Fruit fly (Drosophila melanogaster) whole organism, embryonic: ENCODE results near the gene dsx.
A peak's percentile ranks its signal among the peaks of the same experiment; 100 is the strongest.

Source experiments
- Adf1 ChIP-seq: fragments of 200-800 bp; sonication (Bioruptor generic); IDR thresholded peaks from 2 replicates; pipeline ENCODE4 v1.3.6; 2022; ENCODE audit warnings: missing biosample characterization, missing genetic modification characterization
- CG12769 ChIP-seq: fragments of 200-800 bp; sonication (Bioruptor generic); optimal IDR thresholded peaks from 2 replicates; lab custom pipeline; 2019; ENCODE audit warnings: missing biosample characterization, mild to moderate bottlenecking, missing genetic modification characterization, moderate library complexity
- CG13287 ChIP-seq: fragments of 200-800 bp; sonication (Bioruptor generic); IDR thresholded peaks from 2 replicates; pipeline ENCODE4 v1.3.6; 2022; ENCODE audit warnings: missing biosample characterization, missing genetic modification characterization; ENCODE audit not compliant: partially characterized antibody
- CG13624 ChIP-seq: fragments of 200-800 bp; sonication (Bioruptor generic); optimal IDR thresholded peaks from 2 replicates; lab custom pipeline; 2016; ENCODE audit warnings: missing biosample characterization, missing genetic modification characterization
- CG13894 ChIP-seq: fragments of 200-800 bp; sonication (Bioruptor generic); optimal IDR thresholded peaks from 3 replicates; lab custom pipeline; 2018; ENCODE audit warnings: missing biosample characterization, mild to moderate bottlenecking, missing genetic modification characterization, moderate library complexity
- CG15479 ChIP-seq: fragments of 200-800 bp; sonication (Bioruptor generic); optimal IDR thresholded peaks from 3 replicates; lab custom pipeline; 2019; ENCODE audit warnings: missing biosample characterization, mild to moderate bottlenecking, missing genetic modification characterization, moderate library complexity
- CG18011 ChIP-seq: fragments of 200-800 bp; sonication (Bioruptor generic); optimal IDR thresholded peaks from 2 replicates; lab custom pipeline; 2017; ENCODE audit warnings: missing biosample characterization, missing genetic modification characterization, mild to moderate bottlenecking, moderate library complexity, missing genotype
- CG1832 ChIP-seq: fragments of 200-800 bp; sonication (Bioruptor generic); optimal IDR thresholded peaks from 2 replicates; lab custom pipeline; 2017; ENCODE audit warnings: missing biosample characterization, mild to moderate bottlenecking, missing genetic modification characterization, inconsistent platforms
- CG2120 ChIP-seq: fragments of 200-800 bp; sonication (Bioruptor generic); optimal IDR thresholded peaks from 3 replicates; lab custom pipeline; 2016; ENCODE audit warnings: missing biosample characterization, missing genetic modification characterization
- CG32532 ChIP-seq: fragments of 200-800 bp; sonication (Bioruptor generic); IDR thresholded peaks from 2 replicates; pipeline ENCODE4 v1.3.6; 2022; ENCODE audit warnings: missing biosample characterization, missing genetic modification characterization
- CG32772 ChIP-seq: fragments of 200-800 bp; sonication (Bioruptor generic); IDR thresholded peaks from 2 replicates; pipeline ENCODE4 v1.3.6; 2022; ENCODE audit warnings: missing biosample characterization, missing genetic modification characterization
- CG34224 ChIP-seq: fragments of 200-800 bp; sonication (Bioruptor generic); IDR thresholded peaks from 3 replicates; pipeline ENCODE4 v1.3.6; 2022; ENCODE audit warnings: missing biosample characterization, missing genetic modification characterization; ENCODE audit not compliant: partially characterized antibody
- CG34422 ChIP-seq: fragments of 200-800 bp; sonication (Bioruptor generic); IDR thresholded peaks from 3 replicates; pipeline ENCODE4 v1.3.6; 2022; ENCODE audit warnings: missing biosample characterization, missing genetic modification characterization
- CG4820 ChIP-seq: fragments of 200-800 bp; sonication (Bioruptor generic); optimal IDR thresholded peaks from 3 replicates; lab custom pipeline; 2016; ENCODE audit warnings: missing biosample characterization, missing genetic modification characterization
- CG6854 ChIP-seq: fragments of 200-800 bp; sonication (Bioruptor generic); optimal IDR thresholded peaks from 3 replicates; lab custom pipeline; 2017; ENCODE audit warnings: missing biosample characterization, mild to moderate bottlenecking, missing genetic modification characterization
- CG7963 ChIP-seq: fragments of 200-800 bp; sonication (Bioruptor generic); IDR thresholded peaks from 3 replicates; pipeline ENCODE4 v1.3.6; 2022; ENCODE audit warnings: missing biosample characterization, missing genetic modification characterization; ENCODE audit not compliant: partially characterized antibody
- CG8359 ChIP-seq: fragments of 200-800 bp; sonication (Bioruptor generic); optimal IDR thresholded peaks from 2 replicates; lab custom pipeline; 2017; ENCODE audit warnings: missing biosample characterization, mild to moderate bottlenecking, missing genetic modification characterization, borderline replicate concordance
- CG9215 ChIP-seq: fragments of 200-800 bp; sonication (Bioruptor generic); IDR thresholded peaks from 2 replicates; pipeline ENCODE4 v1.3.6; 2022; ENCODE audit warnings: missing biosample characterization, missing genetic modification characterization
- Deaf1 ChIP-seq: fragments of 200-800 bp; optimal IDR thresholded peaks from 3 replicates; lab custom pipeline; 2019; ENCODE audit warnings: missing biosample characterization, mild to moderate bottlenecking, missing genetic modification characterization, moderate library complexity
- Dll ChIP-seq: fragments of 200-800 bp; sonication (Bioruptor generic); IDR thresholded peaks from 4 replicates; pipeline ENCODE4 v1.3.6; 2022; ENCODE audit warnings: missing biosample characterization, missing genetic modification characterization; ENCODE audit not compliant: partially characterized antibody
- E2f2 ChIP-seq: fragments of 200-800 bp; sonication (Bioruptor generic); IDR thresholded peaks from 2 replicates; pipeline ENCODE4 v1.3.6; 2022; ENCODE audit warnings: missing biosample characterization, missing genetic modification characterization
- Jarid2 ChIP-seq: fragments of 200-800 bp; sonication (Bioruptor generic); optimal IDR thresholded peaks from 3 replicates; lab custom pipeline; 2017; ENCODE audit warnings: mild to moderate bottlenecking, missing biosample characterization, missing genetic modification reagents, missing genetic modification characterization
- Lpt ChIP-seq: fragments of >200 bp; optimal IDR thresholded peaks from 2 replicates; lab custom pipeline; 2018; ENCODE audit warnings: missing biosample characterization, missing genetic modification characterization
- Med ChIP-seq: fragments of 200-800 bp; sonication (Bioruptor generic); peaks from one replicate; lab custom pipeline; 2016; ENCODE audit warnings: missing biosample characterization, missing genetic modification characterization, mild to moderate bottlenecking, inconsistent platforms, moderate library complexity
- NFAT ChIP-seq: fragments of 200-800 bp; sonication (Bioruptor generic); IDR thresholded peaks from 2 replicates; pipeline ENCODE4 v1.3.6; 2022; ENCODE audit warnings: missing biosample characterization, missing genetic modification characterization
- Optix ChIP-seq: fragments of 200-800 bp; sonication (Bioruptor generic); IDR thresholded peaks from 3 replicates; pipeline ENCODE4 v1.3.6; 2022; ENCODE audit warnings: missing biosample characterization, missing genetic modification characterization
- PHDP ChIP-seq: fragments of 200-800 bp; sonication (Bioruptor generic); optimal IDR thresholded peaks from 3 replicates; lab custom pipeline; 2018; ENCODE audit warnings: missing biosample characterization, mild to moderate bottlenecking, missing genetic modification characterization, moderate library complexity
- Poxn ChIP-seq: fragments of 200-800 bp; sonication (Bioruptor generic); IDR thresholded peaks from 2 replicates; pipeline ENCODE4 v1.3.6; 2022; ENCODE audit warnings: missing biosample characterization, missing genetic modification characterization
- Side ChIP-seq: fragments of 200-800 bp; sonication (Bioruptor generic); optimal IDR thresholded peaks from 2 replicates; lab custom pipeline; 2016; ENCODE audit warnings: missing biosample characterization, missing genetic modification characterization
- Trl ChIP-seq, 3 experiments: fragments of >200 bp in 2 of 3; fragments of 200-800 bp in 1 of 3; sonication (Bioruptor generic) in 1 of 3; optimal IDR thresholded peaks; 2 replicates in 1 of 3; 3 replicates in 2 of 3; lab custom pipeline; 2016 to 2017; ENCODE audit warnings: missing biosample characterization in 1 of 3, missing genetic modification characterization in 1 of 3
- ase ChIP-seq: fragments of 200-800 bp; sonication (Bioruptor generic); IDR thresholded peaks from 3 replicates; pipeline ENCODE4 v1.3.6; 2022; ENCODE audit warnings: missing biosample characterization, missing genetic modification characterization
- bcd ChIP-seq: fragments of 200-800 bp; sonication (Bioruptor generic); optimal IDR thresholded peaks from 2 replicates; lab custom pipeline; 2017; ENCODE audit warnings: missing biosample characterization, mild to moderate bottlenecking, missing genetic modification characterization
- bigmax ChIP-seq: fragments of 200-800 bp; sonication (Bioruptor generic); optimal IDR thresholded peaks from 2 replicates; lab custom pipeline; 2018; ENCODE audit warnings: missing biosample characterization, mild to moderate bottlenecking, missing genetic modification characterization
- chinmo ChIP-seq: fragments of 200-800 bp; sonication (Bioruptor generic); IDR thresholded peaks from 4 replicates; pipeline ENCODE4 v1.3.6; 2022; ENCODE audit warnings: missing biosample characterization, missing genetic modification characterization; ENCODE audit not compliant: partially characterized antibody
- chm ChIP-seq: fragments of 200-800 bp; sonication (Bioruptor generic); IDR thresholded peaks from 2 replicates; pipeline ENCODE4 v1.3.6; 2022; ENCODE audit warnings: missing biosample characterization, missing genetic modification characterization
- ci ChIP-seq: fragments of 200-800 bp; sonication (Bioruptor generic); IDR thresholded peaks from 3 replicates; pipeline ENCODE4 v1.3.6; 2022; ENCODE audit warnings: missing biosample characterization, missing genetic modification characterization
- eve ChIP-seq, 2 experiments: fragments of >200 bp; optimal IDR thresholded peaks; 2 replicates each; lab custom pipeline; 2017; ENCODE audit warnings: missing biosample characterization in 2 of 2, missing genetic modification characterization in 2 of 2
- jigr1 ChIP-seq: fragments of 200-800 bp; sonication (Bioruptor generic); IDR thresholded peaks from 3 replicates; pipeline ENCODE4 v1.3.6; 2022; ENCODE audit warnings: missing biosample characterization, missing genetic modification characterization
- kah ChIP-seq: fragments of 200-800 bp; sonication (Bioruptor generic); optimal IDR thresholded peaks from 2 replicates; lab custom pipeline; 2018; ENCODE audit warnings: missing biosample characterization, mild to moderate bottlenecking, missing genetic modification characterization
- lab ChIP-seq: fragments of 200-800 bp; sonication (Bioruptor generic); optimal IDR thresholded peaks from 3 replicates; lab custom pipeline; 2017; ENCODE audit warnings: missing biosample characterization, missing genetic modification characterization, mild to moderate bottlenecking, moderate library complexity, missing genetic modification reagents
- pros ChIP-seq: fragments of 200-800 bp; sonication (Bioruptor generic); optimal IDR thresholded peaks from 3 replicates; lab custom pipeline; 2019; ENCODE audit warnings: missing biosample characterization, mild to moderate bottlenecking, missing genetic modification characterization, moderate library complexity
- scrt ChIP-seq: fragments of 200-800 bp; sonication (Bioruptor generic); optimal IDR thresholded peaks from 2 replicates; lab custom pipeline; 2018; ENCODE audit warnings: missing biosample characterization, mild to moderate bottlenecking, missing genetic modification characterization, moderate library complexity
- sisA ChIP-seq: fragments of 200-800 bp; sonication (Bioruptor generic); IDR thresholded peaks from 2 replicates; pipeline ENCODE4 v1.3.6; 2022; ENCODE audit warnings: missing biosample characterization, missing genetic modification characterization
- slbo ChIP-seq: fragments of 200-800 bp; sonication (Bioruptor generic); IDR thresholded peaks from 2 replicates; pipeline ENCODE4 v1.3.6; 2022; ENCODE audit warnings: missing biosample characterization, missing genetic modification characterization
- slp2 ChIP-seq: fragments of 200-800 bp; sonication (Bioruptor generic); optimal IDR thresholded peaks from 2 replicates; lab custom pipeline; 2016; ENCODE audit warnings: missing biosample characterization, missing genetic modification characterization
- so ChIP-seq: fragments of 200-800 bp; sonication (Bioruptor generic); IDR thresholded peaks from 3 replicates; pipeline ENCODE4 v1.3.6; 2022; ENCODE audit warnings: missing biosample characterization, missing genetic modification characterization
- sr ChIP-seq: fragments of 200-800 bp; sonication (Bioruptor generic); IDR thresholded peaks from 3 replicates; pipeline ENCODE4 v1.3.6; 2022; ENCODE audit warnings: missing biosample characterization, missing genetic modification characterization
- stc ChIP-seq: fragments of 200-800 bp; sonication (Bioruptor generic); IDR thresholded peaks from 2 replicates; pipeline ENCODE4 v1.3.6; 2022; ENCODE audit warnings: missing biosample characterization, missing genetic modification characterization
- vvl ChIP-seq: fragments of 200-800 bp; sonication (Bioruptor generic); IDR thresholded peaks from 2 replicates; pipeline ENCODE4 v1.3.6; 2022; ENCODE audit warnings: missing biosample characterization, missing genetic modification characterization

Gene dsx

dm6 chr3R:7998778-7999177 is 31.6 kb upstream of the dsx start:
- TF ChIP-seq Optix (no peak), Med (peak; percentile 27), sisA (GFP tag; lab: Robert Waterston, UW) (no peak), CG4820 (no peak), bcd (GFP tag; lab: Kevin White, UChicago) (no peak), Lpt (GFP tag; lab: Kevin White, UChicago) (no peak), CG13894 (tag; lab: Kevin White, UChicago) (peak; percentile 69), PHDP (no peak), pros (GFP tag; lab: Kevin White, UChicago) (peak; percentile 57), CG32772 (GFP tag; lab: Robert Waterston, UW) (no peak), ase (GFP tag; lab: Robert Waterston, UW) (no peak), CG34224 (GFP tag; lab: Robert Waterston, UW) (no peak), CG34422 (GFP tag; lab: Robert Waterston, UW) (no peak), Poxn (GFP tag; lab: Robert Waterston, UW) (no peak), CG15479 (GFP tag; lab: Kevin White, UChicago) (no peak), CG7963 (GFP tag; lab: Robert Waterston, UW) (no peak), slp2 (GFP tag; lab: Kevin White, UChicago) (no peak), eve (GFP tag; optimal IDR thresholded peaks at IDR 0.05; lab: Kevin White, UChicago) (no peak), CG12769 (peak; percentile 57), CG18011 (GFP tag; lab: Kevin White, UChicago) (no peak), CG2120 (GFP tag; lab: Kevin White, UChicago) (no peak), chm (GFP tag; lab: Robert Waterston, UW) (no peak), Deaf1 (tag; lab: Kevin White, UChicago) (peak; percentile 20), scrt (no peak)

- TF ChIP-seq bigmax (GFP tag; lab: Kevin White, UChicago), result no peak
- TF ChIP-seq slbo (GFP tag; lab: Robert Waterston, UW), result peak; percentile 23; the same call in 1 of the 2 replicates
- TF ChIP-seq CG9215 (GFP tag; lab: Robert Waterston, UW), result no peak
- TF ChIP-seq CG32532 (GFP tag; lab: Robert Waterston, UW), result 0 out of 2 replicates have a peak, but pooled peaks have one; percentile 12
- TF ChIP-seq E2f2 (GFP tag; lab: Robert Waterston, UW), result no peak
- TF ChIP-seq CG1832 (GFP tag; lab: Kevin White, UChicago), result peak; percentile 22
- TF ChIP-seq stc (GFP tag; lab: Robert Waterston, UW), result peak; percentile 41; the same call in 1 of the 2 replicates
- TF ChIP-seq ci, result 0 out of 3 replicates have a peak, but pooled peaks have one; percentile 47
- peak; percentile 65 for TF ChIP-seq kah (GFP tag; lab: Kevin White, UChicago)
- peak; percentile 18; the same call in 1 of the 2 replicates for TF ChIP-seq vvl
- 0 out of 4 replicates have a peak, but pooled peaks have one; percentile 44 for TF ChIP-seq chinmo (GFP tag; lab: Robert Waterston, UW)
- TF ChIP-seq sr, result 0 out of 3 replicates have a peak, but pooled peaks have one; percentile 6
- 0 out of 4 replicates have a peak, but pooled peaks have one; percentile 15 for TF ChIP-seq Dll
- no peak for TF ChIP-seq Side (GFP tag; lab: Kevin White, UChicago)
- TF ChIP-seq Jarid2, result peak; percentile 32
- TF ChIP-seq CG13287 (GFP tag; lab: Robert Waterston, UW), result peak; percentile 37; the same call in 1 of the 2 replicates
- 0 out of 2 replicates have a peak, but pooled peaks have one; percentile 14 for TF ChIP-seq NFAT (GFP tag; lab: Robert Waterston, UW)
- TF ChIP-seq Med, result peak; percentile 83
- peak; percentile 95 for TF ChIP-seq Deaf1 (tag; lab: Kevin White, UChicago)
- TF ChIP-seq Lpt (GFP tag; lab: Kevin White, UChicago), result no peak
- TF ChIP-seq jigr1 (GFP tag; lab: Robert Waterston, UW), result no peak
- TF ChIP-seq lab, result peak; percentile 18
- peak; percentile 93 for TF ChIP-seq Adf1
- TF ChIP-seq CG34224 (GFP tag; lab: Robert Waterston, UW), result 0 out of 3 replicates have a peak, but pooled peaks have one; percentile 23
- peak; percentile 19 for TF ChIP-seq CG6854 (GFP tag; lab: Kevin White, UChicago)
- TF ChIP-seq so (GFP tag; lab: Robert Waterston, UW), result peak; percentile 58; the same call in 1 of the 3 replicates
- TF ChIP-seq Trl (optimal IDR thresholded peaks at IDR 0.05; lab: Kevin White, UChicago), result peak in 1 of 2 experiments; percentile 24
- TF ChIP-seq Trl (GFP tag; optimal IDR thresholded peaks at IDR 0.05; lab: Kevin White, UChicago), result no peak
- TF ChIP-seq CG13624 (GFP tag; lab: Kevin White, UChicago), result peak; percentile 1
- peak; percentile 74 for TF ChIP-seq CG8359 (GFP tag; lab: Kevin White, UChicago)
Observed at dm6 chr3R:7995722-7996121, 28.5 kb upstream of the dsx start, which contains the start of gene Elovl7. Elovl7 (minus strand) TSS chr3R:7995852.
